Worm (Caenorhabditis elegans) whole organism, L2 larva: ENCODE data around the gene cex-2.

Source experiments
- C34F6.9 ChIP-seq: fragments of 150-350 bp; optimal IDR thresholded peaks from 2 replicates; lab custom pipeline; 2014; ENCODE audit warnings: missing biosample characterization, missing genetic modification characterization
- F13H6.1 ChIP-seq: sonication (generic microtip); optimal IDR thresholded peaks from 2 replicates; lab custom pipeline; 2016; ENCODE audit warnings: missing genetic modification characterization, missing compliant biosample characterization
- R02D3.7 ChIP-seq: fragments of 150-350 bp; optimal IDR thresholded peaks from 2 replicates; lab custom pipeline; 2014; ENCODE audit warnings: missing biosample characterization, missing genetic modification characterization
- Y55F3AM.14 ChIP-seq: fragments of 200-800 bp; sonication (Bioruptor generic); optimal IDR thresholded peaks from 2 replicates; lab custom pipeline; 2018; ENCODE audit warnings: mild to moderate bottlenecking, missing genetic modification characterization, missing compliant biosample characterization
- ZK546.5 ChIP-seq: sonication (generic microtip); optimal IDR thresholded peaks from 2 replicates; lab custom pipeline; 2017; ENCODE audit warnings: missing biosample characterization, missing genetic modification characterization
- alr-1 ChIP-seq: fragments of 150-350 bp; optimal IDR thresholded peaks from 2 replicates; lab custom pipeline; 2014; ENCODE audit warnings: missing biosample characterization, missing genetic modification characterization
- ama-1 ChIP-seq: fragments of 150-350 bp; optimal IDR thresholded peaks from 2 replicates; lab custom pipeline; 2018; ENCODE audit warnings: inconsistent platforms
- ceh-16 ChIP-seq: fragments of 150-350 bp; optimal IDR thresholded peaks from 2 replicates; lab custom pipeline; 2014; ENCODE audit warnings: missing biosample characterization, missing genetic modification characterization
- crh-2 ChIP-seq: sonication (generic microtip); optimal IDR thresholded peaks from 2 replicates; lab custom pipeline; 2017; ENCODE audit warnings: missing biosample characterization, missing genetic modification characterization
- dmd-4 ChIP-seq: sonication (generic microtip); optimal IDR thresholded peaks from 2 replicates; lab custom pipeline; 2017; ENCODE audit warnings: missing biosample characterization, missing genetic modification characterization
- egl-27 ChIP-seq: sonication (generic microtip); optimal IDR thresholded peaks from 3 replicates; lab custom pipeline; 2017; ENCODE audit warnings: missing biosample characterization, missing genetic modification reagents, missing genetic modification characterization
- elt-3 ChIP-seq: sonication (generic microtip); optimal IDR thresholded peaks from 2 replicates; lab custom pipeline; 2017; ENCODE audit warnings: missing biosample characterization, missing genetic modification characterization
- fos-1 ChIP-seq: fragments of 150-350 bp; optimal IDR thresholded peaks from 2 replicates; lab custom pipeline; 2014; ENCODE audit warnings: missing biosample characterization, missing genetic modification characterization
- gmeb-1 ChIP-seq: fragments of 150-350 bp; optimal IDR thresholded peaks from 2 replicates; lab custom pipeline; 2014; ENCODE audit warnings: missing biosample characterization, missing genetic modification characterization
- lin-11 ChIP-seq: fragments of 150-350 bp; sonication (generic microtip); optimal IDR thresholded peaks from 2 replicates; lab custom pipeline; 2014; ENCODE audit warnings: missing biosample characterization, missing genetic modification characterization, inconsistent platforms, mixed read lengths
- lin-13 ChIP-seq: fragments of 150-350 bp; optimal IDR thresholded peaks from 2 replicates; lab custom pipeline; 2014; ENCODE audit warnings: missing biosample characterization, missing genetic modification reagents, missing genetic modification characterization
- lin-39 ChIP-seq: fragments of 150-350 bp; optimal IDR thresholded peaks from 2 replicates; lab custom pipeline; 2014; ENCODE audit warnings: missing biosample characterization, missing genetic modification reagents, missing genetic modification characterization
- lsy-2 ChIP-seq, 2 experiments: fragments of 150-350 bp in 1 of 2; sonication (generic microtip) in 1 of 2; optimal IDR thresholded peaks; 2 replicates each; lab custom pipeline; 2014 to 2017; ENCODE audit warnings: missing biosample characterization in 2 of 2, missing genetic modification characterization in 2 of 2
- mab-5 ChIP-seq: fragments of 150-350 bp; optimal IDR thresholded peaks from 2 replicates; lab custom pipeline; 2014; ENCODE audit warnings: missing biosample characterization, missing genetic modification characterization
- mbf-1 ChIP-seq: sonication (generic microtip); optimal IDR thresholded peaks from 2 replicates; lab custom pipeline; 2017; ENCODE audit warnings: missing biosample characterization, missing genetic modification characterization
- nhr-10 ChIP-seq: sonication (generic microtip); optimal IDR thresholded peaks from 2 replicates; lab custom pipeline; 2017; ENCODE audit warnings: missing biosample characterization, missing genetic modification characterization
- nhr-12 ChIP-seq: fragments of 150-350 bp; optimal IDR thresholded peaks from 2 replicates; lab custom pipeline; 2014; ENCODE audit warnings: missing biosample characterization, missing genetic modification characterization
- nhr-129 ChIP-seq: fragments of 150-350 bp; optimal IDR thresholded peaks from 2 replicates; lab custom pipeline; 2014; ENCODE audit warnings: missing biosample characterization, missing genetic modification characterization
- nhr-21 ChIP-seq: fragments of 150-350 bp; optimal IDR thresholded peaks from 2 replicates; lab custom pipeline; 2014; ENCODE audit warnings: missing biosample characterization, missing genetic modification characterization
- nhr-237 ChIP-seq: fragments of 150-350 bp; optimal IDR thresholded peaks from 2 replicates; lab custom pipeline; 2014; ENCODE audit warnings: missing biosample characterization, missing genetic modification characterization
- nhr-25 ChIP-seq: fragments of 150-350 bp; sonication (generic microtip); optimal IDR thresholded peaks from 3 replicates; lab custom pipeline; 2014; ENCODE audit warnings: missing biosample characterization, missing genetic modification characterization
- sem-4 ChIP-seq: fragments of 150-350 bp; optimal IDR thresholded peaks from 2 replicates; lab custom pipeline; 2014; ENCODE audit warnings: missing biosample characterization, missing genetic modification reagents, missing genetic modification characterization
- skn-1 ChIP-seq: sonication (generic microtip); optimal IDR thresholded peaks from 2 replicates; lab custom pipeline; 2017; ENCODE audit warnings: missing biosample characterization, missing genetic modification characterization
- sma-3 ChIP-seq: sonication (generic microtip); optimal IDR thresholded peaks from 2 replicates; lab custom pipeline; 2016; ENCODE audit warnings: missing genetic modification reagents, missing genetic modification characterization, missing compliant biosample characterization
- sma-9 ChIP-seq, 2 experiments: fragments of 150-350 bp in 1 of 2; sonication (generic microtip) in 1 of 2; optimal IDR thresholded peaks; 2 replicates each; lab custom pipeline; 2014 to 2016; ENCODE audit warnings: missing genetic modification characterization in 2 of 2, mild to moderate bottlenecking in 1 of 2, missing biosample characterization in 1 of 2, missing compliant biosample characterization in 1 of 2, missing genetic modification reagents in 1 of 2, moderate library complexity in 1 of 2
- snpc-4 ChIP-seq: fragments of 150-350 bp; optimal IDR thresholded peaks from 2 replicates; lab custom pipeline; 2014; ENCODE audit warnings: missing biosample characterization, missing genetic modification characterization
- unc-39 ChIP-seq: fragments of 150-350 bp; optimal IDR thresholded peaks from 2 replicates; lab custom pipeline; 2014; ENCODE audit warnings: missing biosample characterization, missing genetic modification characterization
- unc-55 ChIP-seq: fragments of 150-350 bp; sonication (generic microtip); optimal IDR thresholded peaks from 3 replicates; lab custom pipeline; 2014; ENCODE audit warnings: missing biosample characterization, missing genetic modification reagents, missing genetic modification characterization
- unc-62 ChIP-seq: fragments of 150-350 bp; optimal IDR thresholded peaks from 2 replicates; lab custom pipeline; 2014; ENCODE audit warnings: missing biosample characterization, missing genetic modification reagents, missing genetic modification characterization
- zag-1 ChIP-seq: fragments of 150-350 bp; optimal IDR thresholded peaks from 2 replicates; lab custom pipeline; 2014; ENCODE audit warnings: missing biosample characterization, missing genetic modification characterization
- ztf-1 ChIP-seq: fragments of 200-800 bp; sonication (Bioruptor generic); conservative IDR thresholded peaks from 2 replicates; pipeline ENCODE4 v1.3.6; 2022; ENCODE audit warnings: missing genetic modification characterization, missing compliant biosample characterization
- ztf-11 ChIP-seq: sonication (generic microtip); optimal IDR thresholded peaks from 2 replicates; lab custom pipeline; 2017; ENCODE audit warnings: missing biosample characterization, missing genetic modification characterization
- ztf-4 ChIP-seq: fragments of 150-350 bp; optimal IDR thresholded peaks from 2 replicates; lab custom pipeline; 2014; ENCODE audit warnings: missing biosample characterization, missing genetic modification characterization

The cex-2 gene

DNA sequence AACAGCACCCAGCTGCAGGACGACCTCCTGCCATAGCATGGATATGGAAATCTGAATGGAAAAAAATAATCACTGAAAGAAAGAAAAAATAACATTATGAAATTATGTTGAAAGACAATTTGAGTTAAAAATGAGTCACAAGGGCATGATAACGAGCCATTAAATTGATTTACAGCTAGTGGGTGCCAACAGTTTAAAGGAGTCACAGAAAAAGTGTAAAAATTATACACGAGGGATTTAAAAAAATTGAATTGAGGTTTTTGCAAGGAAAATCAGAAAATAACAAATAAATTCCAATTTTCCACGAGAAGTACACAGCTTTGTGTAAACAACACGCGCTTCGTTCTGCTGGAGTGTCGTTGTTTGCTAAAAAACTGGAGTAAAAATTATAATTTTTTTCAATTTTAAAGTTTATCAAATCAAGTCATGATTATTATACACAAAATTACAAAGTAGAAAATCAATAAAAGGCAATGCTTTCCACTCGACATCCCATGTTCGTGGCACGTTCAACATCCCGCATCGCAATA, 38.7 kb upstream of the cex-2 start, which contains the start of gene T01H3.3 (continued):
- TF ChIP-seq ZK546.5 (no peak), Y55F3AM.14 (GFP tag; lab: Kevin White, UChicago) (no peak), ztf-1 (no peak), sma-9 (GFP tag; optimal IDR thresholded peaks at IDR 0.05; lab: Kevin White, UChicago) (peak; percentile 32), sma-9 (tag; optimal IDR thresholded peaks at IDR 0.05; lab: Kevin White, UChicago) (no peak), lsy-2 (tag; optimal IDR thresholded peaks at IDR 0.05; lab: Kevin White, UChicago) (peak in 1 of 2 experiments; percentile 82), nhr-129 (tag; lab: Kevin White, UChicago) (peak; percentile 36), fos-1 (tag; lab: Kevin White, UChicago) (no peak), F13H6.1 (tag; lab: Kevin White, UChicago) (no peak), nhr-12 (tag; lab: Kevin White, UChicago) (no peak), ceh-16 (no peak), zag-1 (tag; lab: Kevin White, UChicago) (no peak), nhr-25 (tag; lab: Kevin White, UChicago) (peak; percentile 31), lin-11 (tag; lab: Kevin White, UChicago) (peak; percentile 11), mbf-1 (tag; lab: Kevin White, UChicago) (no peak), nhr-21 (no peak), unc-39 (tag; lab: Kevin White, UChicago) (no peak), skn-1 (tag; lab: Kevin White, UChicago) (no peak), nhr-10 (tag; lab: Kevin White, UChicago) (no peak), mab-5 (tag; lab: Kevin White, UChicago) (no peak), unc-62 (GFP tag; lab: Kevin White, UChicago) (no peak), egl-27 (no peak), ztf-11 (no peak), ama-1 (lab: Kevin White, UChicago) (no peak), snpc-4 (tag; lab: Kevin White, UChicago) (no peak)

DNA sequence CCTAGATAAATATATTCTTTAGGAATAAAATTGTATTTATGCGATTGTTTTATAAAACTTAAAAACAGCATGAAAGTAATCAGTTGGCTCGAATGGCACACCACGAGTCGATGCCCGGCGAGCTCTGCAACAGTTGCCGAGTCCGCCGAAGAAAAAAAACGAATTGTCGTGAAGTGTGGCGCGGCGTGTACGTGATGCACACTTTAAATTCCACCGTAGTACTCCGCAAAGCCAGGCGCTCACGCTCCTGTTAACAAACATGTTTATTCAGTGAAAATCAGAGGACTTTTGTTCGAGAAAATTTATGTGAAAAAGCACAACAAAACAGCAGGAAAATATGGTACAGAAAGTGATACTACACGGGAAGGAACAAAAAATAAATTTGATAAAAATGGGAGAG, 35.4 kb upstream of the cex-2 start:
- TF ChIP-seq nhr-25 (tag; lab: Kevin White, UChicago) (peak; percentile 13), lin-13 (GFP tag; lab: Kevin White, UChicago) (no peak), alr-1 (tag; lab: Kevin White, UChicago) (no peak), nhr-21 (no peak), skn-1 (tag; lab: Kevin White, UChicago) (no peak), zag-1 (tag; lab: Kevin White, UChicago) (peak; percentile 24), nhr-237 (no peak), nhr-129 (tag; lab: Kevin White, UChicago) (peak; percentile 78), ztf-4 (tag; lab: Kevin White, UChicago) (no peak), lsy-2 (tag; optimal IDR thresholded peaks at IDR 0.05; lab: Kevin White, UChicago) (peak; percentile 81 to 97), C34F6.9 (tag; lab: Kevin White, UChicago) (peak; percentile 53), ztf-1 (no peak), F13H6.1 (tag; lab: Kevin White, UChicago) (peak; percentile 17), crh-2 (tag; lab: Kevin White, UChicago) (peak; percentile 21), fos-1 (tag; lab: Kevin White, UChicago) (peak; percentile 21), elt-3 (tag; lab: Kevin White, UChicago) (no peak), lin-39 (tag; lab: Kevin White, UChicago) (no peak), unc-55 (GFP tag; lab: Kevin White, UChicago) (peak; percentile 75), nhr-10 (tag; lab: Kevin White, UChicago) (no peak), dmd-4 (tag; lab: Kevin White, UChicago) (no peak), sem-4 (no peak), ztf-11 (no peak), gmeb-1 (no peak), sma-3 (GFP tag; lab: Kevin White, UChicago) (peak; percentile 30), lin-11 (tag; lab: Kevin White, UChicago) (no peak), sma-9 (GFP tag; optimal IDR thresholded peaks at IDR 0.05; lab: Kevin White, UChicago) (no peak), sma-9 (tag; optimal IDR thresholded peaks at IDR 0.05; lab: Kevin White, UChicago) (no peak)

- TF ChIP-seq nhr-129 (tag; lab: Kevin White, UChicago) (no peak), dmd-4 (tag; lab: Kevin White, UChicago) (no peak), R02D3.7 (tag; lab: Kevin White, UChicago) (no peak), nhr-12 (tag; lab: Kevin White, UChicago) (no peak), crh-2 (tag; lab: Kevin White, UChicago) (no peak), sem-4 (no peak)
These were observed 34.8 kb upstream of the cex-2 start, which contains the start of gene ztf-17 for ce11 chrII:7870062-7870461. ztf-17 (minus strand) TSS chrII:7870162.
